Fruit fly (Drosophila melanogaster): Measurements from ENCODE around the gene ear.

The ear gene

dm6 chr3R:15356645-15357431, 36.3 kb downstream of the ear start, which contains the start of the genes Atg4b and Hibch (continued):
- TF ChIP-seq Bdp1 (GFP tag; optimal IDR thresholded peaks at IDR 0.05) (peak; percentile 26), CG12071 (GFP tag; optimal IDR thresholded peaks at IDR 0.05) (no peak), CG7963 (GFP tag; IDR thresholded peaks at IDR 0.05; ENCODE audit: partially characterized antibody) (no peak), CG1602 (GFP tag; optimal IDR thresholded peaks at IDR 0.05) (peak; percentile 82), tup (GFP tag; optimal IDR thresholded peaks at IDR 0.05) (peak; percentile 11), Dip3 (GFP tag; optimal IDR thresholded peaks at IDR 0.05) (peak; percentile 48), btn (GFP tag; optimal IDR thresholded peaks at IDR 0.05) (no peak), cwo (GFP tag; optimal IDR thresholded peaks at IDR 0.05) (peak; percentile 79), her (GFP tag; optimal IDR thresholded peaks at IDR 0.05) (no peak), H15 (GFP tag; IDR thresholded peaks at IDR 0.05) (peak; percentile 73; the same call in 2 of the 3 replicates), sim (GFP tag; IDR thresholded peaks at IDR 0.05) (no peak), vfl (GFP tag; optimal IDR thresholded peaks at IDR 0.05) (peak; percentile 43), CG11085 (GFP tag; IDR thresholded peaks at IDR 0.05) (peak; percentile 82), GATAe (GFP tag; conservative IDR thresholded peaks at IDR 0.05) (peak; percentile 39; the same call in 1 of the 2 replicates), CG12391 (tag; optimal IDR thresholded peaks at IDR 0.05) (peak; percentile 90), sob (GFP tag; IDR thresholded peaks at IDR 0.05) (peak; percentile 83), NC2α (GFP tag; optimal IDR thresholded peaks at IDR 0.05) (no peak), BEAF-32 (GFP tag; optimal IDR thresholded peaks at IDR 0.05) (peak; percentile 41), CG7928 (GFP tag; optimal IDR thresholded peaks at IDR 0.05) (peak; percentile 55), Xrp1 (GFP tag; IDR thresholded peaks at IDR 0.05) (peak; percentile 86), exex (tag; optimal IDR thresholded peaks at IDR 0.05) (peak; percentile 87), Opbp (GFP tag; IDR thresholded peaks at IDR 0.05; ENCODE audit: partially characterized antibody) (no peak), CG7357 (GFP tag; IDR thresholded peaks at IDR 0.05) (peak; percentile 68), phol (tag; optimal IDR thresholded peaks at IDR 0.05) (peak; percentile 85), gfzf (GFP tag; optimal IDR thresholded peaks at IDR 0.05) (no peak), pnt (GFP tag; optimal IDR thresholded peaks at IDR 0.05) (peak; percentile 41), ara (GFP tag; IDR thresholded peaks at IDR 0.05) (peak; percentile 71; the same call in 1 of the 2 replicates), sens (GFP tag) (peak; percentile 3), Dek (tag; optimal IDR thresholded peaks at IDR 0.05) (no peak), gsb (GFP tag; IDR thresholded peaks at IDR 0.05) (no peak; the same call in 1 of the 2 replicates), CG10274 (GFP tag; optimal IDR thresholded peaks at IDR 0.05) (peak; percentile 44), CG3407 (GFP tag; optimal IDR thresholded peaks at IDR 0.05) (peak; percentile 58), ken (GFP tag; IDR thresholded peaks at IDR 0.05) (peak; percentile 78; the same call in 2 of the 3 replicates), Fer3 (tag; optimal IDR thresholded peaks at IDR 0.05) (peak; percentile 87), CG3163 (GFP tag; optimal IDR thresholded peaks at IDR 0.05) (no peak), Spps (tag; optimal IDR thresholded peaks at IDR 0.05) (peak; percentile 65), sna (GFP tag; IDR thresholded peaks at IDR 0.05; ENCODE audit: partially characterized antibody) (no peak), salm (tag; optimal IDR thresholded peaks at IDR 0.05) (peak; percentile 64), CG2889 (GFP tag; IDR thresholded peaks at IDR 0.05) (peak; percentile 60; the same call in 1 of the 3 replicates), en (GFP tag; optimal IDR thresholded peaks at IDR 0.05) (no peak), dm (GFP tag; optimal IDR thresholded peaks at IDR 0.05) (no peak), dmrt99B (tag; optimal IDR thresholded peaks at IDR 0.05) (no peak), cad (GFP tag; optimal IDR thresholded peaks at IDR 0.05) (no peak), unc-4 (GFP tag; IDR thresholded peaks at IDR 0.05; ENCODE audit: partially characterized antibody) (no peak), NfI (GFP tag; optimal IDR thresholded peaks at IDR 0.05) (peak; percentile 85), shn (GFP tag; optimal IDR thresholded peaks at IDR 0.05) (no peak), C15 (GFP tag; IDR thresholded peaks at IDR 0.05) (0 out of 3 replicates have a peak, but pooled peaks have one; percentile 18), CG1233 (GFP tag; optimal IDR thresholded peaks at IDR 0.05) (peak; percentile 80), CG2116 (GFP tag; optimal IDR thresholded peaks at IDR 0.05) (peak; percentile 69)
